Fruit fly (Drosophila melanogaster) Kc167 (cell line): Measurements from ENCODE around the gene hay.

Experiments used
- Myc ChIP-seq: fragments of >200 bp; optimal IDR thresholded peaks from 2 replicates; lab custom pipeline; 2017; ENCODE audit warnings: missing external identifiers
- psq ChIP-seq: fragments of >200 bp; optimal IDR thresholded peaks from 2 replicates; lab custom pipeline; 2017; ENCODE audit warnings: missing external identifiers
- ttk ChIP-seq: sonication (Bioruptor generic); optimal IDR thresholded peaks from 2 replicates; lab custom pipeline; 2017; ENCODE audit warnings: missing external identifiers

DNA sequence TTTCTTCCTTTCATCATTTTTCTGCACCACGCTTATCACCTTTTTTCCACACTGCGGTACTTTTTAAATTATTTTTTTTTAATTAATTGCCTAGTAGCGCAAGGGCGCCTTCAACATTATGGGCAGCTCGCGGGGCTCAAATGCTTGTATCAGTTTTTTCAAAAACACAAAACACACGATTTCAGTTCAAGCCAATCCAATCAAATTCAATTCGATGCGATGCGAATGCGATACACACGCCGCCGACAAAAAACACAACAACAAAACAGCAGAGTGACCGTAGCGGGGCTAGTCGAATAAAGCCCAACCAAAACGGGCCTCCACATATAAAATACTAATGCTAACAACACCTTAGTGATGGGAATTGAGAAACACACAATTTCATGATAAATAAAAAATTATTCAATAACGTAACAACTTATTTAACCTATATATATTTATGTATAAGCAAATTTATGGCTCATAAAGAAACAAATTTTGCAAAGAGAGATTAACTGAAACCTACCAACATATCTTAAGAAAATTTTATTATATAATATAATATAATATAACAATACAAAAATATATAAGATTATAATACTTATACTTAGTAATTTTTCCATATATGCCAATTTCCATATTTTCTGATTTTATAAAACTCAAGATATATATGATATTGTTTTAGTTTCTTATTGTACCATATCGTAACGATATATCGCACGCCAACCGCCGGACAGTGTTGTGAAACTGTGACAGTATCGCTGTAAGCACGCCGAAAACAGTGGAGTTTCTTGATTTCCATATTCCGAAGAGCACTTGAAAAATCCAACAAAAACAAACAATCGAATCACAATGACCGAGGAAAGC lies 30.1 kb downstream of the hay start, which contains the start of the genes CG32066 and CG8003:
- no peak for TF ChIP-seq psq (lab: Kevin White, UChicago)
- TF ChIP-seq Myc: no peak
- TF ChIP-seq ttk: no peak
